Fruit fly (Drosophila melanogaster) whole organism, embryonic: Measurements from ENCODE around the gene fln.
A peak's percentile ranks its signal among the peaks of the same experiment; 100 is the strongest.

Experiments
- Abd-B ChIP-seq: fragments of 200-800 bp; sonication (Bioruptor generic); optimal IDR thresholded peaks from 2 replicates; lab custom pipeline; 2018; ENCODE audit warnings: missing biosample characterization, mild to moderate bottlenecking, missing genetic modification characterization, moderate library complexity
- Awh ChIP-seq: fragments of 200-800 bp; sonication (Bioruptor generic); IDR thresholded peaks from 2 replicates; pipeline ENCODE4, ENCODE4 v1.3.6; 2022; ENCODE audit warnings: missing biosample characterization, missing genetic modification characterization
- BEAF-32 ChIP-seq: fragments of 200-800 bp; sonication (Bioruptor generic); optimal IDR thresholded peaks from 3 replicates; lab custom pipeline; 2017; ENCODE audit warnings: missing biosample characterization, missing genetic modification characterization, mild to moderate bottlenecking, moderate library complexity, missing genetic modification reagents
- C15 ChIP-seq: fragments of 200-800 bp; sonication (Bioruptor generic); IDR thresholded peaks from 3 replicates; pipeline ENCODE4 v1.3.6; 2022; ENCODE audit warnings: missing biosample characterization, missing genetic modification characterization
- CG12219 ChIP-seq: fragments of 200-800 bp; sonication (Bioruptor generic); optimal IDR thresholded peaks from 3 replicates; lab custom pipeline; 2018; ENCODE audit warnings: missing biosample characterization, mild to moderate bottlenecking, missing genetic modification characterization
- CG13123 ChIP-seq: fragments of 200-800 bp; sonication (Bioruptor generic); optimal IDR thresholded peaks from 2 replicates; lab custom pipeline; 2016; ENCODE audit warnings: missing biosample characterization, missing genetic modification characterization
- CG13287 ChIP-seq: fragments of 200-800 bp; sonication (Bioruptor generic); IDR thresholded peaks from 2 replicates; pipeline ENCODE4 v1.3.6; 2022; ENCODE audit warnings: missing biosample characterization, missing genetic modification characterization; ENCODE audit not compliant: partially characterized antibody
- CG13894 ChIP-seq: fragments of 200-800 bp; sonication (Bioruptor generic); optimal IDR thresholded peaks from 3 replicates; lab custom pipeline; 2018; ENCODE audit warnings: missing biosample characterization, mild to moderate bottlenecking, missing genetic modification characterization, moderate library complexity
- CG14050 ChIP-seq: fragments of 200-800 bp; sonication (Bioruptor generic); IDR thresholded peaks from 3 replicates; pipeline ENCODE4 v1.3.6; 2022; ENCODE audit warnings: missing biosample characterization, missing genetic modification characterization
- CG15696 ChIP-seq: fragments of 200-800 bp; sonication (Bioruptor generic); optimal IDR thresholded peaks from 2 replicates; lab custom pipeline; 2019; ENCODE audit warnings: missing biosample characterization, mild to moderate bottlenecking, missing genetic modification characterization, moderate library complexity
- CG17912 ChIP-seq: fragments of 200-800 bp; sonication (Bioruptor generic); optimal IDR thresholded peaks from 2 replicates; lab custom pipeline; 2018; ENCODE audit warnings: missing biosample characterization, mild to moderate bottlenecking, missing genetic modification characterization
- CG18764 ChIP-seq: fragments of 200-800 bp; sonication (Bioruptor generic); optimal IDR thresholded peaks from 3 replicates; lab custom pipeline; 2016; ENCODE audit warnings: missing biosample characterization, missing genetic modification characterization
- CG2678 ChIP-seq: fragments of 200-800 bp; sonication (Bioruptor generic); optimal IDR thresholded peaks from 3 replicates; lab custom pipeline; 2019; ENCODE audit warnings: missing biosample characterization, mild to moderate bottlenecking, missing genetic modification characterization, moderate library complexity
- CG32772 ChIP-seq: fragments of 200-800 bp; sonication (Bioruptor generic); IDR thresholded peaks from 2 replicates; pipeline ENCODE4 v1.3.6; 2022; ENCODE audit warnings: missing biosample characterization, missing genetic modification characterization
- CG43689 ChIP-seq: fragments of 200-800 bp; sonication (Bioruptor generic); IDR thresholded peaks from 2 replicates; pipeline ENCODE4 v1.3.6; 2022; ENCODE audit warnings: missing biosample characterization, missing genetic modification characterization
- CG4404 ChIP-seq: fragments of 200-800 bp; sonication (Bioruptor generic); IDR thresholded peaks from 2 replicates; pipeline ENCODE4 v1.3.6; 2022; ENCODE audit warnings: missing biosample characterization, missing genetic modification characterization
- CG4617 ChIP-seq: fragments of 200-800 bp; sonication (Bioruptor generic); optimal IDR thresholded peaks from 3 replicates; lab custom pipeline; 2016; ENCODE audit warnings: missing biosample characterization, missing genetic modification characterization, borderline replicate concordance
- CG4707 ChIP-seq: fragments of 200-800 bp; sonication (Bioruptor generic); optimal IDR thresholded peaks from 2 replicates; lab custom pipeline; 2018; ENCODE audit warnings: missing biosample characterization, mild to moderate bottlenecking, missing genetic modification characterization, moderate library complexity
- CG5953 ChIP-seq: fragments of 200-800 bp; sonication (Bioruptor generic); IDR thresholded peaks from 2 replicates; pipeline ENCODE4 v1.3.6; 2022; ENCODE audit warnings: missing biosample characterization, missing genetic modification characterization
- CG6654 ChIP-seq: fragments of 200-800 bp; sonication (Bioruptor generic); optimal IDR thresholded peaks from 2 replicates; lab custom pipeline; 2017; ENCODE audit warnings: missing biosample characterization, mild to moderate bottlenecking, missing genetic modification characterization
- CG7963 ChIP-seq: fragments of 200-800 bp; sonication (Bioruptor generic); IDR thresholded peaks from 3 replicates; pipeline ENCODE4 v1.3.6; 2022; ENCODE audit warnings: missing biosample characterization, missing genetic modification characterization; ENCODE audit not compliant: partially characterized antibody
- CG9437 ChIP-seq: fragments of 200-800 bp; sonication (Bioruptor generic); optimal IDR thresholded peaks from 2 replicates; lab custom pipeline; 2018; ENCODE audit warnings: missing biosample characterization, mild to moderate bottlenecking, missing genetic modification characterization
- D ChIP-seq, 2 experiments: fragments of 200-800 bp in 1 of 2; fragments of >200 bp in 1 of 2; sonication (Bioruptor generic) in 1 of 2; optimal IDR thresholded peaks; 2 replicates in 1 of 2; 3 replicates in 1 of 2; lab custom pipeline; 2017; ENCODE audit warnings: mild to moderate bottlenecking in 1 of 2, missing biosample characterization in 1 of 2, missing genetic modification characterization in 1 of 2, missing genetic modification reagents in 1 of 2
- Doc2 ChIP-seq: fragments of 200-800 bp; sonication (Bioruptor generic); IDR thresholded peaks from 2 replicates; pipeline ENCODE4 v1.3.6; 2022; ENCODE audit warnings: missing biosample characterization, missing genetic modification characterization
- Ets97D ChIP-seq: fragments of 200-800 bp; sonication (Bioruptor generic); optimal IDR thresholded peaks from 3 replicates; lab custom pipeline; 2016; ENCODE audit warnings: missing biosample characterization, missing genetic modification characterization
- Jarid2 ChIP-seq: fragments of 200-800 bp; sonication (Bioruptor generic); optimal IDR thresholded peaks from 3 replicates; lab custom pipeline; 2017; ENCODE audit warnings: mild to moderate bottlenecking, missing biosample characterization, missing genetic modification reagents, missing genetic modification characterization
- Lhr ChIP-seq: fragments of 200-800 bp; sonication (Bioruptor generic); optimal IDR thresholded peaks from 3 replicates; lab custom pipeline; 2017; ENCODE audit warnings: mild to moderate bottlenecking, missing biosample characterization, missing genetic modification reagents, missing genetic modification characterization
- Lim3 ChIP-seq: fragments of 200-800 bp; sonication (Bioruptor generic); IDR thresholded peaks from 2 replicates; pipeline ENCODE4 v1.3.6; 2022; ENCODE audit warnings: missing biosample characterization, missing genetic modification characterization
- Meics ChIP-seq: fragments of 200-800 bp; sonication (Bioruptor generic); optimal IDR thresholded peaks from 2 replicates; lab custom pipeline; 2017; ENCODE audit warnings: missing biosample characterization, mild to moderate bottlenecking, missing genetic modification characterization
- Stat92E ChIP-seq, 3 experiments: fragments of >200 bp in 2 of 3; fragments of 200-800 bp in 1 of 3; sonication (Bioruptor generic) in 1 of 3; optimal IDR thresholded peaks; 2 replicates each; lab custom pipeline; 2017 to 2019; ENCODE audit warnings: missing biosample characterization in 3 of 3, missing genetic modification characterization in 3 of 3, mild to moderate bottlenecking in 1 of 3, moderate library complexity in 1 of 3
- TFAM ChIP-seq: fragments of 200-800 bp; sonication (Bioruptor generic); optimal IDR thresholded peaks from 2 replicates; lab custom pipeline; 2017; ENCODE audit warnings: missing biosample characterization, missing genetic modification characterization, inconsistent platforms
- ato ChIP-seq: fragments of 200-800 bp; sonication (Bioruptor generic); IDR thresholded peaks from 2 replicates; pipeline ENCODE4 v1.3.6; 2022; ENCODE audit warnings: missing biosample characterization, missing genetic modification characterization; ENCODE audit not compliant: partially characterized antibody
- bsh ChIP-seq, 2 experiments: fragments of 200-800 bp; sonication (Bioruptor generic); optimal IDR thresholded peaks; 2 replicates each; lab custom pipeline; 2017 to 2018; ENCODE audit warnings: mild to moderate bottlenecking in 2 of 2, missing biosample characterization in 2 of 2, missing genetic modification characterization in 2 of 2, moderate library complexity in 1 of 2
- dmrt11E ChIP-seq: fragments of 200-800 bp; sonication (Bioruptor generic); optimal IDR thresholded peaks from 3 replicates; lab custom pipeline; 2018; ENCODE audit warnings: missing biosample characterization, mild to moderate bottlenecking, missing genetic modification characterization, moderate library complexity
- exex ChIP-seq: fragments of 200-800 bp; sonication (Bioruptor generic); optimal IDR thresholded peaks from 4 replicates; lab custom pipeline; 2018; ENCODE audit warnings: missing biosample characterization, mild to moderate bottlenecking, missing genetic modification characterization, moderate library complexity
- gcm2 ChIP-seq: fragments of 200-800 bp; sonication (Bioruptor generic); optimal IDR thresholded peaks from 2 replicates; lab custom pipeline; 2016; ENCODE audit warnings: missing biosample characterization, missing genetic modification characterization
- gro ChIP-seq: fragments of 200-800 bp; sonication (Bioruptor generic); optimal IDR thresholded peaks from 2 replicates; lab custom pipeline; 2016; ENCODE audit warnings: missing biosample characterization, missing genetic modification characterization
- insv ChIP-seq, 2 experiments: fragments of 200-800 bp; sonication (Bioruptor generic); optimal IDR thresholded peaks; 3 replicates each; lab custom pipeline; 2016 to 2018; ENCODE audit warnings: missing biosample characterization in 2 of 2, missing genetic modification characterization in 2 of 2
- mld ChIP-seq: fragments of 200-800 bp; sonication (Bioruptor generic); IDR thresholded peaks from 3 replicates; pipeline ENCODE4 v1.3.6; 2022; ENCODE audit warnings: missing biosample characterization, missing genetic modification characterization; ENCODE audit not compliant: partially characterized antibody
- row ChIP-seq: fragments of 200-800 bp; sonication (Bioruptor generic); IDR thresholded peaks from 3 replicates; pipeline ENCODE4 v1.3.6; 2022; ENCODE audit warnings: missing biosample characterization, missing genetic modification characterization
- sc ChIP-seq, 3 experiments: fragments of >200 bp in 2 of 3; fragments of 200-800 bp in 1 of 3; sonication (Bioruptor generic) in 1 of 3; optimal IDR thresholded peaks; 2 replicates in 2 of 3; 3 replicates in 1 of 3; lab custom pipeline; 2017; ENCODE audit warnings: mild to moderate bottlenecking in 1 of 3, missing biosample characterization in 1 of 3, missing genetic modification characterization in 1 of 3, missing genetic modification reagents in 1 of 3
- schlank ChIP-seq: fragments of 200-800 bp; sonication (Bioruptor generic); optimal IDR thresholded peaks from 2 replicates; lab custom pipeline; 2018; ENCODE audit warnings: missing biosample characterization, mild to moderate bottlenecking, missing genetic modification characterization
- so ChIP-seq: fragments of 200-800 bp; sonication (Bioruptor generic); IDR thresholded peaks from 3 replicates; pipeline ENCODE4 v1.3.6; 2022; ENCODE audit warnings: missing biosample characterization, missing genetic modification characterization
- stc ChIP-seq: fragments of 200-800 bp; sonication (Bioruptor generic); IDR thresholded peaks from 2 replicates; pipeline ENCODE4 v1.3.6; 2022; ENCODE audit warnings: missing biosample characterization, missing genetic modification characterization
- ttk ChIP-seq: fragments of 200-800 bp; sonication (Bioruptor generic); IDR thresholded peaks from 2 replicates; pipeline ENCODE4 v2.1.2; 2022; ENCODE audit warnings: missing biosample characterization, missing genetic modification characterization
- wdn ChIP-seq: fragments of 200-800 bp; sonication (Bioruptor generic); IDR thresholded peaks from 2 replicates; pipeline ENCODE4 v1.3.6; 2022; ENCODE audit warnings: missing biosample characterization, missing genetic modification characterization

Gene fln

dm6 chr3L:20002482-20003234 lies 11.6 kb upstream of the fln start, which contains the start of gene CG7668 (continued):
- no peak for TF ChIP-seq CG7963
- no peak for TF ChIP-seq Abd-B (GFP tag; lab: Kevin White, UChicago)
- TF ChIP-seq gcm2 (GFP tag; lab: Kevin White, UChicago): peak; percentile 77
- peak; percentile 75 for TF ChIP-seq CG9437
- no peak for TF ChIP-seq CG43689 (GFP tag; lab: Robert Waterston, UW)
- TF ChIP-seq bsh (GFP tag; optimal IDR thresholded peaks at IDR 0.05; lab: Kevin White, UChicago): peak; percentile 50 to 92
- TF ChIP-seq row (GFP tag; lab: Robert Waterston, UW): peak; percentile 94
- peak; percentile 87 for TF ChIP-seq CG12219 (GFP tag; lab: Kevin White, UChicago)
- TF ChIP-seq so: peak; percentile 92
- no peak for TF ChIP-seq D (optimal IDR thresholded peaks at IDR 0.05; lab: Kevin White, UChicago)
- TF ChIP-seq D (GFP tag; optimal IDR thresholded peaks at IDR 0.05; lab: Kevin White, UChicago): peak; percentile 86
- peak; percentile 94 for TF ChIP-seq CG2678 (tag; lab: Kevin White, UChicago)
- TF ChIP-seq CG6654: peak; percentile 67
- peak; percentile 82 for TF ChIP-seq CG5953
- peak; percentile 84 for TF ChIP-seq schlank (tag; lab: Kevin White, UChicago)
- peak; percentile 82 for TF ChIP-seq Lhr (GFP tag; lab: Kevin White, UChicago)
- no peak for TF ChIP-seq sc (optimal IDR thresholded peaks at IDR 0.05; lab: Kevin White, UChicago)
- TF ChIP-seq sc (GFP tag; optimal IDR thresholded peaks at IDR 0.05; lab: Kevin White, UChicago): peak; percentile 58
- TF ChIP-seq Meics (GFP tag; lab: Kevin White, UChicago): peak; percentile 91
- TF ChIP-seq gro (GFP tag; lab: Kevin White, UChicago): peak; percentile 88
- peak in 1 of 2 experiments; percentile 64 for TF ChIP-seq insv (GFP tag; optimal IDR thresholded peaks at IDR 0.05; lab: Kevin White, UChicago)
- TF ChIP-seq CG4707 (GFP tag; lab: Kevin White, UChicago): peak; percentile 77
- TF ChIP-seq C15: peak; percentile 79; the same call in 1 of the 3 replicates
- TF ChIP-seq Lim3 (GFP tag; lab: Robert Waterston, UW): no peak; the same call in 1 of the 2 replicates
- TF ChIP-seq mld (GFP tag; lab: Robert Waterston, UW): no peak
- no peak; the same call in 1 of the 2 replicates for TF ChIP-seq CG4404 (GFP tag; lab: Robert Waterston, UW)
- peak; percentile 85 for TF ChIP-seq CG15696 (tag; lab: Kevin White, UChicago)
- peak; percentile 39 for TF ChIP-seq CG17912 (GFP tag; lab: Kevin White, UChicago)
- TF ChIP-seq stc: peak; percentile 89
- TF ChIP-seq CG13287 (GFP tag; lab: Robert Waterston, UW): peak; percentile 32; the same call in 1 of the 2 replicates
- no peak for TF ChIP-seq ato (GFP tag; lab: Robert Waterston, UW)
- TF ChIP-seq ttk: peak; percentile 92
- peak; percentile 92 for TF ChIP-seq CG13894
- TF ChIP-seq exex (tag; lab: Kevin White, UChicago): peak; percentile 71
- TF ChIP-seq Ets97D (GFP tag; lab: Kevin White, UChicago): peak; percentile 81
- TF ChIP-seq Doc2 (GFP tag; lab: Robert Waterston, UW): no peak
- TF ChIP-seq CG32772 (GFP tag; lab: Robert Waterston, UW): no peak
- peak; percentile 34 for TF ChIP-seq TFAM (GFP tag; lab: Kevin White, UChicago)
- TF ChIP-seq CG18764 (GFP tag; lab: Kevin White, UChicago): peak; percentile 86
- peak; percentile 89 for TF ChIP-seq CG14050 (GFP tag; lab: Robert Waterston, UW)
- TF ChIP-seq BEAF-32 (GFP tag; lab: Kevin White, UChicago): peak; percentile 54
- TF ChIP-seq wdn: peak; percentile 86; the same call in 1 of the 2 replicates
- peak; percentile 92 for TF ChIP-seq dmrt11E (tag; lab: Kevin White, UChicago)
- peak; percentile 85 for TF ChIP-seq CG4617 (GFP tag; lab: Kevin White, UChicago)
- TF ChIP-seq Stat92E (GFP tag; optimal IDR thresholded peaks at IDR 0.05; lab: Kevin White, UChicago): peak in 1 of 3 experiments; percentile 79
- no peak for TF ChIP-seq Awh
- peak; percentile 81 for TF ChIP-seq CG13123 (GFP tag; lab: Kevin White, UChicago)
- TF ChIP-seq Jarid2 (GFP tag; lab: Kevin White, UChicago): peak; percentile 25
